Fruit fly (Drosophila melanogaster): ENCODE data around the gene CG7131.

DNA sequence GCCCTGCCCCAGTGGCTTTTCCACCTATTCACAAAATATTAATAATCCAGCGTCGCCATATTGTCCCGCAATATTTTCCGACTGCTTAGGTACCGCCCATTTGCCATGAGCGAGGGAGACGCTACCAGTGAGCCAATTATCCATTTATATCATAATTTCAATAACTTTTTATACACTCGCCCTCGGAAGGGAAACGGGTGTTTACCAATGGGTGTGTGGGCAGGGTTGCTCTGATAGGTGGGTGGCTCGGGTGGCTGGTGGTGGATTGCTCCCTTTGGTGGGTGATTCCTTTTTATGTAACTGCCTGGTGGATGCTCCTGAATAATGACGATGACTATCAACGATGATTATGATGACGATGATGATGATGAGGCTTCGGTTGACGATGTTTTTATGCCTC, 21.9 kb downstream of the CG7131 start:
- TF ChIP-seq fru (GFP tag; optimal IDR thresholded peaks at IDR 0.05) (no peak), Abd-B (GFP tag; optimal IDR thresholded peaks at IDR 0.05) (no peak), pan (optimal IDR thresholded peaks at IDR 0.05) (no peak), usp (GFP tag; optimal IDR thresholded peaks at IDR 0.05) (no peak), psq (GFP tag; optimal IDR thresholded peaks at IDR 0.05) (no peak), br (GFP tag; optimal IDR thresholded peaks at IDR 0.05) (no peak), Myc (optimal IDR thresholded peaks at IDR 0.05) (no peak), tai (GFP tag; optimal IDR thresholded peaks at IDR 0.05) (no peak), dl (GFP tag; optimal IDR thresholded peaks at IDR 0.05; ENCODE audit: insufficient read depth in 1 of 2, partially characterized antibody in 2 of 2) (no peak), Hnf4 (GFP tag; optimal IDR thresholded peaks at IDR 0.05) (no peak), OdsH (GFP tag; optimal IDR thresholded peaks at IDR 0.05) (no peak), CG9705 (GFP tag; optimal IDR thresholded peaks at IDR 0.05) (no peak)

Measured in whole organism, wandering third instar larva.